Fruit fly (Drosophila melanogaster): ENCODE measurements around the gene CG33303.

Gene CG33303

DNA sequence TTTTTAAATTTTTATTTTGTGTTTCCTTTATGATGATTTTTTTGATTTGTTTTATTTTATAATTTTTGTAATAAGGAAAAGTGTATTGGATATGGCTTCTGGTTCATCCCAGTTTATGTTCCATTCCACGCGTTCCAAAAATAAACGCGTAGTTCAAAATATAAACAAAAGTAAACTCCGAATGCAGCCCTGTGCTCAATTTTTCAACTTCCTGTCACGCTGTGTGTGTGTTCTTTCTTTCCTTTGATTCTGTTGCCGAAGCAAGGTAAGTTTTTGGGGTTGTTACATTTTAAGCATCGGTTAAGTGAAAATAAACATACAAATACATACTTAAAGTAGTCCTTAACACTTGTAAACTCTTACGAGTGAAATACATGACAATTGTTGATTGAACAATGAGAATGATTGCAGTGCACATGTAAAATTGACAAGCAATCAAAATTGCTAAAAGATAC, 32.6 kb upstream of the CG33303 start, which contains the start of the genes Ip259 and RpS27A (continued):
- TF ChIP-seq ssp (GFP tag; IDR thresholded peaks at IDR 0.05) (peak; percentile 96), CG34376 (GFP tag; optimal IDR thresholded peaks at IDR 0.05) (peak; percentile 90), CG11696 (GFP tag; IDR thresholded peaks at IDR 0.05) (no peak), pzg (GFP tag; optimal IDR thresholded peaks at IDR 0.05) (peak; percentile 73), eve (GFP tag; optimal IDR thresholded peaks at IDR 0.05) (peak in 1 of 2 experiments; percentile 77), pfk (GFP tag; optimal IDR thresholded peaks at IDR 0.05) (peak; percentile 96), BEAF-32 (GFP tag; optimal IDR thresholded peaks at IDR 0.05) (peak; percentile 40), pita (GFP tag; optimal IDR thresholded peaks at IDR 0.05) (no peak), CG2678 (tag; optimal IDR thresholded peaks at IDR 0.05) (no peak), CG13624 (GFP tag; optimal IDR thresholded peaks at IDR 0.05) (peak; percentile 82), tna (GFP tag; IDR thresholded peaks at IDR 0.05; ENCODE audit: partially characterized antibody) (no peak; the same call in 1 of the 2 replicates), btn (GFP tag; optimal IDR thresholded peaks at IDR 0.05) (peak; percentile 32), Sry-β (GFP tag; optimal IDR thresholded peaks at IDR 0.05) (peak; percentile 53), so (GFP tag; IDR thresholded peaks at IDR 0.05) (peak; percentile 53; the same call in 1 of the 3 replicates), onecut (GFP tag; IDR thresholded peaks at IDR 0.05) (peak; percentile 75), BtbVII (GFP tag; optimal IDR thresholded peaks at IDR 0.05) (peak; percentile 61), hb (GFP tag; IDR thresholded peaks at IDR 0.05; ENCODE audit: partially characterized antibody) (no peak), da (GFP tag; optimal IDR thresholded peaks at IDR 0.05) (peak; percentile 95), chif (GFP tag; optimal IDR thresholded peaks at IDR 0.05) (peak; percentile 53 to 75), Dref (GFP tag; IDR thresholded peaks at IDR 0.05) (peak; percentile 57), CG18262 (tag; optimal IDR thresholded peaks at IDR 0.05) (peak; percentile 54), Camta (GFP tag; optimal IDR thresholded peaks at IDR 0.05) (peak; percentile 81), Rx (GFP tag; IDR thresholded peaks at IDR 0.05) (no peak; the same call in 1 of the 2 replicates), CG8089 (GFP tag; optimal IDR thresholded peaks at IDR 0.05) (peak; percentile 85), dysf (GFP tag; IDR thresholded peaks at IDR 0.05) (peak; percentile 77; the same call in 1 of the 3 replicates), Dek (tag; optimal IDR thresholded peaks at IDR 0.05) (no peak), CG1603 (tag; optimal IDR thresholded peaks at IDR 0.05) (peak; percentile 100), crp (GFP tag; optimal IDR thresholded peaks at IDR 0.05) (peak in 1 of 2 experiments; percentile 47), gce (GFP tag; IDR thresholded peaks at IDR 0.05) (peak; percentile 83; the same call in 2 of the 3 replicates), trh (GFP tag; optimal IDR thresholded peaks at IDR 0.05) (peak; percentile 60), Xbp1 (GFP tag; optimal IDR thresholded peaks at IDR 0.05) (peak; percentile 75), Spps (tag; optimal IDR thresholded peaks at IDR 0.05) (peak; percentile 21), MTF-1 (GFP tag; optimal IDR thresholded peaks at IDR 0.05; ENCODE audit: borderline replicate concordance) (no peak), ftz-f1 (GFP tag; optimal IDR thresholded peaks at IDR 0.05) (no peak), HHEX (GFP tag; optimal IDR thresholded peaks at IDR 0.05) (peak; percentile 82), Hr51 (GFP tag; optimal IDR thresholded peaks at IDR 0.05) (peak in 1 of 2 experiments; percentile 38), stwl (tag; optimal IDR thresholded peaks at IDR 0.05) (peak; percentile 30), odd (GFP tag; optimal IDR thresholded peaks at IDR 0.05) (peak; percentile 65), CG6813 (GFP tag; optimal IDR thresholded peaks at IDR 0.05) (peak; percentile 83), CG7745 (tag; optimal IDR thresholded peaks at IDR 0.05) (no peak), Stat92E (GFP tag; optimal IDR thresholded peaks at IDR 0.05) (peak in 1 of 3 experiments; percentile 65), jigr1 (GFP tag; IDR thresholded peaks at IDR 0.05) (no peak), gsb-n (tag; optimal IDR thresholded peaks at IDR 0.05) (peak; percentile 67), unpg (GFP tag; optimal IDR thresholded peaks at IDR 0.05) (peak; percentile 76), Nf-YA (GFP tag; IDR thresholded peaks at IDR 0.05) (peak; percentile 67), Hand (GFP tag; optimal IDR thresholded peaks at IDR 0.05) (peak; percentile 25), CG3838 (GFP tag; optimal IDR thresholded peaks at IDR 0.05) (no peak), CG32772 (GFP tag; IDR thresholded peaks at IDR 0.05) (no peak; the same call in 1 of the 2 replicates), otp (GFP tag; IDR thresholded peaks at IDR 0.05) (no peak; the same call in 2 of the 3 replicates)

Measured in whole organism, embryonic.